Worm (Caenorhabditis elegans) whole organism, midembryonic: Measurements from ENCODE around the gene F53A9.6.

Source experiments
- T22C8.4 ChIP-seq: fragments of 200-800 bp; sonication (Bioruptor generic); IDR thresholded peaks from 2 replicates; pipeline ENCODE4 v1.3.6; 2022; ENCODE audit warnings: missing genetic modification characterization, missing compliant biosample characterization
- cog-1 ChIP-seq: sonication (generic microtip); optimal IDR thresholded peaks from 2 replicates; lab custom pipeline; 2016; ENCODE audit warnings: missing genetic modification characterization, missing compliant biosample characterization
- flt-1 ChIP-seq: fragments of 200-800 bp; sonication (Bioruptor generic); IDR thresholded peaks from 2 replicates; pipeline ENCODE4 v1.3.6; 2022; ENCODE audit warnings: missing genetic modification characterization, missing compliant biosample characterization
- klf-2 ChIP-seq: fragments of 200-800 bp; sonication (Bioruptor generic); conservative IDR thresholded peaks from 2 replicates; pipeline ENCODE4 v1.3.6; 2022; ENCODE audit warnings: missing genetic modification reagents, missing genetic modification characterization, missing compliant biosample characterization
- med-1 ChIP-seq: sonication (generic microtip); optimal IDR thresholded peaks from 2 replicates; lab custom pipeline; 2017; ENCODE audit warnings: missing genetic modification characterization, mild to moderate bottlenecking, missing compliant biosample characterization, antibody characterized with exemption, missing genetic modification reagents; ENCODE audit not compliant: insufficient read depth
- ref-1 ChIP-seq: fragments of 200-800 bp; sonication (Bioruptor generic); conservative IDR thresholded peaks from 2 replicates; pipeline ENCODE4 v1.3.6; 2022; ENCODE audit warnings: missing genetic modification reagents, missing genetic modification characterization, missing compliant biosample characterization
- tab-1 ChIP-seq: fragments of 200-800 bp; sonication (Bioruptor generic); IDR thresholded peaks from 2 replicates; pipeline ENCODE4 v1.3.6; 2022; ENCODE audit warnings: missing genetic modification characterization, missing compliant biosample characterization
- ztf-23 ChIP-seq: fragments of 200-800 bp; sonication (Bioruptor generic); IDR thresholded peaks from 2 replicates; pipeline ENCODE4 v1.3.6; 2022; ENCODE audit warnings: missing genetic modification reagents, missing genetic modification characterization, missing compliant biosample characterization
- ztf-29 ChIP-seq: fragments of 200-800 bp; sonication (Bioruptor generic); IDR thresholded peaks from 2 replicates; pipeline ENCODE4 v1.3.6; 2022; ENCODE audit warnings: missing genetic modification reagents, missing genetic modification characterization, missing compliant biosample characterization

F53A9.6 gene

DNA sequence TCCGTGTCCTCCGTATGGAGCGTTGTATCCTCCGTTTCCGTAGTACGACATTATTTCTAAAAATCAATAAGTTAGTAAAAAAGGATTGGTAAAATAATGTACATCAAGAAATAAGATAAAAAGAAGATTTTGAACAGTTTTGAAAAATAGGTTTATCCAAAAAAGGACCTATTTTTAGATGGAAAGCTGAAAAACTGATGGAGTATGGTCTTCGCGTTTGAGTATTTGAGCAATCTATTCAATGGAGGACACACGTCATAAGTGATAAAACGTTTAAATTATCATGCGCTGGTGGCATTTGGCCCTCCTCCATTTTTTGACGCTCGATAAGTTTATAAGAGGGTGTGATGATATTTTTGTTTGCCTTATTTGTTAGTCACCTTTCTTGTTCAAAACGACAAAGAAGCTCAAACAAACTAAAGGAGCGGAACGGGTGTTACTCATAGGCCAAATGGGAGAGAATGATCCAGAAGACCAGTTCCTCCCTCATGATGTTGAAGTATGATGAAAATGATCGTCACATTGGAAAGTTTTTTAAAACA is at the start of gene F53A9.6:
TSS of gene F53A9.6 (minus strand) at position 51 of the 542 bp plus-strand sequence.
- TF ChIP-seq ref-1 (GFP tag; lab: Robert Waterston, UW), result no peak
- TF ChIP-seq flt-1 (GFP tag; lab: Robert Waterston, UW), result no peak
- TF ChIP-seq T22C8.4, result no peak
- TF ChIP-seq tab-1 (GFP tag; lab: Robert Waterston, UW), result no peak
- TF ChIP-seq ztf-23 (GFP tag; lab: Robert Waterston, UW), result no peak

DNA sequence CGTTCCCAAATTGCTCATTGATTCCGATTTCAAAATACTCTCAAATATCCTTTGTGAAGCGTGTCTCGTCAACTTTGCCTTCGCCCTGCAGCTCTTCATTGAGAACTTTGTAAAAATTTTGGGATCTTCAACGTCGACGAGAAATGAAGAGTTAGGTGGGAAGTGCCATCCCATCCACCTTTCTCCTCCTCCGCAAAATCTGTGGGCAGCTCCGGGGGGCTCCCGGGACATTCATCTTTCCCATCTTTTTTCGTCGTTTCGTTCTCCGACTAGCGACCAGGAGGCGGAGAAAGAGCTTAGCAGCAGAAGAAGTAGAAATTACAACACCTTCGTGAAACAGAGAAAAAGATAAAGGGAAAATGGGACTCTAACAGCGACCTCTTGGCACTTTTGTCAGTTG is 49.3 kb upstream of the F53A9.6 start:
- TF ChIP-seq flt-1 (GFP tag; lab: Robert Waterston, UW) (no peak), T22C8.4 (no peak), med-1 (no peak), ztf-23 (GFP tag; lab: Robert Waterston, UW) (no peak), tab-1 (GFP tag; lab: Robert Waterston, UW) (no peak), ztf-29 (GFP tag; lab: Robert Waterston, UW) (no peak), klf-2 (GFP tag; lab: Robert Waterston, UW) (no peak), ref-1 (GFP tag; lab: Robert Waterston, UW) (no peak), cog-1 (tag; lab: Kevin White, UChicago) (no peak)

DNA sequence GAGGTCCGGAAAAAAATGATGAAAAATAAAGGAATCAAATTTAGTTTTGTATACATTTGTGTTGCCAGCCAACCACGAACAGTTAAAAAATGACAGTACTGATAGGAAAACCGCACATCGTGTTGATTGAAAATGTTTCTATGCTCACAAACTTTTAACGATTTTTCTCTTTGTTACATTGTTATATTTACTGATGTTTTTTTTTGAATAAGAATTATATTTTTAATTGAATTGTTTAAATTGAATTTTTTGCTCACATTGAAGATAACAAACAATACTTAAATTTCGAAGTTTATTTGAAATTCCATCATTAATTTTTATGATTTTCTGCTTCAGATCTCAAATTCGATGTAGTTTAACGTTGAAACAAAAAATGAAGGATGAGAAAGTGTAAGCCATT is 47.9 kb upstream of the F53A9.6 start, which contains the start of gene M02D8.5:
TSS of gene M02D8.5 (minus strand) at position 101 of the 400 bp plus-strand sequence.
- TF ChIP-seq cog-1 (tag; lab: Kevin White, UChicago), result no peak
- no peak for TF ChIP-seq klf-2 (GFP tag; lab: Robert Waterston, UW)
- TF ChIP-seq tab-1 (GFP tag; lab: Robert Waterston, UW), result no peak
- no peak for TF ChIP-seq ztf-23 (GFP tag; lab: Robert Waterston, UW)
- no peak for TF ChIP-seq med-1

DNA sequence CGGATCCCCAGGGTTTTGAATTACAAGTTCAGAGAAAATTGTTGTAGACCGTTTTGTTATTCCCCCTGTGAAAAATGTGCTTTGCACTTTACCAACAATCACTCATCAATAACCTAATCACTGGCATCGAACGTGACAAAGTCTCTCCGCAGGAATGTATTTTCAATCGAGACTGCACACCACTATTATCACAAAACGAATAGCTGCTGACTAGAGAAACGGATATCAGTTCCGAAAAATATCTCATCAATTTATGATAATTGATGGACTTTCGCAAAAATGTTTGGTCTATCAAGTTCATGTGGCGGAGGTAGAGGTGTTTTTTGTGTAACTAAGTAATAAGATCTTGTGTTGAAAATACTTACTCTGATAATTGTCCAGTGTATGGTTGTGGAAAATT is 47.5 kb upstream of the F53A9.6 start:
- TF ChIP-seq T22C8.4 (no peak), ref-1 (GFP tag; lab: Robert Waterston, UW) (no peak), klf-2 (GFP tag; lab: Robert Waterston, UW) (no peak), cog-1 (tag; lab: Kevin White, UChicago) (no peak), med-1 (no peak), ztf-23 (GFP tag; lab: Robert Waterston, UW) (no peak), tab-1 (GFP tag; lab: Robert Waterston, UW) (no peak), ztf-29 (GFP tag; lab: Robert Waterston, UW) (no peak), flt-1 (GFP tag; lab: Robert Waterston, UW) (no peak)

DNA sequence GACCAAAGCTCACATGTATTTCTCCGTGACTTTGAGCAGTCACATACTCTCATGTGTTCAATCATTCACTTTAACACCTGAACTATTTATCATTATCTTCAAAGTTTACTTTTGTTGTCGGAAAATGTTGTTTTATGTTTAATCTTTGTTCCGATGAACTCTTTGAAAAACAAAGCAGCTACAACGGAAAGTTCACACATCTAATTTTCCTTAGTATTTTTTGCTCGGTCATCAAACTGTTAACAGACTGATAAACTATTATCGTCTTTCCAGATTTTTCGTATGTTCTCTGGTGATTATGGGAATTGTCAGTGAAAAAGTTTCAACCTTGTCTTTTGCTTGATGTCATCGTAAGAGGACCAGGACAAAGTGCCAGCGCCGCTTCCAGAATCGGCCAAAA is 42.4 kb upstream of the F53A9.6 start:
- no peak for TF ChIP-seq cog-1 (tag; lab: Kevin White, UChicago)
- TF ChIP-seq tab-1 (GFP tag; lab: Robert Waterston, UW), result no peak
- TF ChIP-seq ref-1 (GFP tag; lab: Robert Waterston, UW), result no peak
- TF ChIP-seq klf-2 (GFP tag; lab: Robert Waterston, UW), result no peak
- TF ChIP-seq ztf-29 (GFP tag; lab: Robert Waterston, UW), result no peak
- no peak for TF ChIP-seq ztf-23 (GFP tag; lab: Robert Waterston, UW)
- no peak for TF ChIP-seq T22C8.4
- TF ChIP-seq flt-1 (GFP tag; lab: Robert Waterston, UW), result no peak
- TF ChIP-seq med-1, result no peak

DNA sequence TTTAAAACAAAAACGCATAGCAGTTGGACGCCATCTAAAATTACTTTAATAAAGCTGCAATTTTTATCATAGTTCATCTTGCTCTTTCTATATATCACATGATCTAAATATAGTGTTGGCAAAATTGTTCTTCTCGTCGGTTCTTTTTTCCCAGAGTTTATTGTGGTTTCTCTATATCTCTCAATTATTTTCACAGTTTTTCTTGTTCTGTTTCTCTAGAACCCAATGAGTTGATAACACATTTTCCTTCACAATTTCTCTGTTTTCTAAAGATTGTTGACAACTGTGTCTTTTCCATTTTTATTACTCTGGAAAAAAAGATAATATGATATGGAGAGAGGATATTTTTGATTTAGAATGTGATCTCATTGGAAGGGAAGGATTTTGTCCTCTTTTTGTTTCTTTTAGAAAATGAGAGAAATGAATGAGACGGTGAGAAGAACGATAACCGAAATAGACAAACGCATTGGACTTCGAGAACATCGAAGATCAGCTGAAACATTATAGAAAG is 40.7 kb upstream of the F53A9.6 start:
- TF ChIP-seq cog-1 (tag; lab: Kevin White, UChicago) (no peak), ztf-23 (GFP tag; lab: Robert Waterston, UW) (no peak), klf-2 (GFP tag; lab: Robert Waterston, UW) (no peak), ref-1 (GFP tag; lab: Robert Waterston, UW) (no peak), tab-1 (GFP tag; lab: Robert Waterston, UW) (no peak), med-1 (no peak), T22C8.4 (no peak), flt-1 (GFP tag; lab: Robert Waterston, UW) (no peak), ztf-29 (GFP tag; lab: Robert Waterston, UW) (no peak)

DNA sequence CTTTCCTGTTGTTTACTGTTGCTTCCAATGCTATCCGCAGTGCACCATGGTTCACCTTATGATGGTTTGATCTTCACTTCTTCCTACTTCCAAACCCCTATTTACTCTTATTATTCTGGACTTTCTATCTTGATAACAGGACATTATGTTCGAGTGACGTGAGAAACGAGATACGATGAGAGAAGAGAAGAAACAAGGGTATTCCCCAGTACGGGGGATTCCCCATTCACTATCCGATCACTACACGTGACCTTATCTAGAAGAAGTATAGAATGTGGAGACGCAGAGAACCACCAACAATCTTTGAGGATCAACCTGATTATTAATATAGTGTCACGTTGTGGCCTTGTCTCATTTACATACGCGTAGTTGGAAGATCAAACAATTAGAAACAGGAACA is 38.9 kb upstream of the F53A9.6 start:
- no peak for TF ChIP-seq cog-1 (tag; lab: Kevin White, UChicago)
- TF ChIP-seq flt-1 (GFP tag; lab: Robert Waterston, UW), result no peak
- no peak for TF ChIP-seq ref-1 (GFP tag; lab: Robert Waterston, UW)
- TF ChIP-seq T22C8.4, result no peak
- no peak for TF ChIP-seq tab-1 (GFP tag; lab: Robert Waterston, UW)
- no peak for TF ChIP-seq klf-2 (GFP tag; lab: Robert Waterston, UW)
- TF ChIP-seq med-1, result no peak
- TF ChIP-seq ztf-23 (GFP tag; lab: Robert Waterston, UW), result no peak
- no peak for TF ChIP-seq ztf-29 (GFP tag; lab: Robert Waterston, UW)

DNA sequence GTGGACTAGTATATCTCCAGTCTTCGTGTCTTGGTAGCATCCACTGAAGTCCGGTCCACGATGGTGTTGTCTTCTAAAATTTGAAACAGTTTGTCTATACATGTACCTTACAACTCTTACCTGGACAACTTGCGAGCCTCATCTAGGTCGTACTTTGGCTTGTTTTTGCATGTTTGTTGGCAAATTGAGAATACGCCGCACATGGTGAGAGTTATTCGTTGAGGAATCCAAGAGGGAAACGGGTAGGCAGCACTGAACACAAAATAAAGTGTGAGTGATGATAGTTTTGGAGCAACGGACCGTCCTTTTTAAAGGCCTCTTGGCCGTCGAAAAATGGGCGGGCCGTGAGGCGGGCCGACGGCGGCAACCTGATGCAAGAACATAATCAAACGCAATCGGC is 37.1 kb upstream of the F53A9.6 start, which contains the start of gene asns-2:
TSS of gene asns-2 (minus strand) at position 282 of the 400 bp plus-strand sequence.
- TF ChIP-seq ztf-23 (GFP tag; lab: Robert Waterston, UW), result no peak

DNA sequence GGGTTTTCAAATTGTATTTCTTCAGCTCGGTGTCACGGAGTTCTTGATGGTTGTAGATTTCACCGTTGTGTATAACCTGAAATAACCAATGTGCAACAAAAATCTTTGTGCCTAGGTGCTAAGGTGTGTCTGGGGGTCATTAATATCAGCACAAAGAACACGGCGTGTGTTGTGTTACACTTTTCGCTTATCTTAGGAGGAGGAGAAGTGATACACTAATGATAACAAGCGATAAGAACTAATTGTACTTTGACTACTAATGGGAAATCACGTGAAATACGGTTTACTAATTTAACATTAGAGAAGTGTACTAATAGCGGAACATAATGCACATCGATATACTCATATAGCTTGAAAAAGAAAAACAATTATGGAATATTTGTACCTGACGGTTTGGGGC is 36.6 kb upstream of the F53A9.6 start:
- no peak for TF ChIP-seq cog-1 (tag; lab: Kevin White, UChicago)
- TF ChIP-seq ref-1 (GFP tag; lab: Robert Waterston, UW), result no peak
- TF ChIP-seq tab-1 (GFP tag; lab: Robert Waterston, UW), result no peak
- no peak for TF ChIP-seq med-1
- no peak for TF ChIP-seq klf-2 (GFP tag; lab: Robert Waterston, UW)
- no peak for TF ChIP-seq flt-1 (GFP tag; lab: Robert Waterston, UW)
- TF ChIP-seq ztf-23 (GFP tag; lab: Robert Waterston, UW), result no peak
- TF ChIP-seq T22C8.4, result no peak
- TF ChIP-seq ztf-29 (GFP tag; lab: Robert Waterston, UW), result no peak

DNA sequence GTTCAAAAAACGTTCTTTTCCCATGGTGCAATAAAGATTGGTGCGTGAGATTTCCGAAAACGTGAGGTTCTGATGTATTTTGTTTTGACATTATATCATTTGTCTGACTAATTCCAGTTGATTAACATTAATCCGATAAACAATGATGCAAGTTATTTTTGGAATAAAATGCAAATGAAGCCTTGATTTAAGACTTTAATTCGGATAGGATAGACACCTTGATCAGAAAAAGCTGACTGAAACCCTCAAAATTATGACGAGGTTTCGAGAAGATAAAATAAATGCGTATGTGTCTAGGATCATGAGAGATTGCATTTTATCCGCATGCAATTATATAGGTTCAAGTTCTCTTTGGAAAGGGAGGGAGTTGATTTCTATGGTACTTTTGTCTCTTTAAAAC is 31.9 kb upstream of the F53A9.6 start:
- TF ChIP-seq med-1 (no peak), flt-1 (GFP tag; lab: Robert Waterston, UW) (no peak), ref-1 (GFP tag; lab: Robert Waterston, UW) (no peak), ztf-23 (GFP tag; lab: Robert Waterston, UW) (no peak), cog-1 (tag; lab: Kevin White, UChicago) (no peak), tab-1 (GFP tag; lab: Robert Waterston, UW) (no peak), T22C8.4 (no peak), klf-2 (GFP tag; lab: Robert Waterston, UW) (no peak), ztf-29 (GFP tag; lab: Robert Waterston, UW) (no peak)
